Worm (Caenorhabditis elegans) whole organism, L3 larva: ENCODE measurements around the gene nhr-253.

Experiments used
- daf-12 ChIP-seq: fragments of 150-350 bp; optimal IDR thresholded peaks from 2 replicates; lab custom pipeline; 2014; ENCODE audit warnings: missing biosample characterization, missing genetic modification reagents, missing genetic modification characterization
- snpc-4 ChIP-seq: fragments of 150-350 bp; optimal IDR thresholded peaks from 2 replicates; lab custom pipeline; 2014; ENCODE audit warnings: missing biosample characterization, missing genetic modification characterization
- zag-1 ChIP-seq: fragments of 150-350 bp; optimal IDR thresholded peaks from 2 replicates; lab custom pipeline; 2014; ENCODE audit warnings: missing biosample characterization, missing genetic modification characterization

DNA sequence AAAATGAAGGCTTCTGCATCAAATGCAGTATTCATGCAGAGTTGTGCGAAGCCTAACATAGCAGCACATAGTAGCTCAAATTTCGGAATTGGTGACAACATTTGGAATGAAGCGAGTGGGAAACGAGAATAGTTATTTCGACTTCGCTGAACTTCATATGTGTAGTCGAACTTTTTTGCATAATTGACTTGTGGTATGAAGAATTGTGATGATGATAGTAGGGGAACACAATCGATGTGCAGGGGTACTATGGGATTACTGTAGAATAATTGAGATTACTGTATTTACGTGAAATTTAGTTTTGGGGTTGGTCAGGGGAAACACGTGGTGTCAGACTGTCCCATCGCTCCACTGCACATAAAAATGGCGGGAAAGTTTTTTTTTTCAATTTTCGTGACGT is 44.5 kb downstream of the nhr-253 start, which contains the start of gene B0554.7:
- TF ChIP-seq zag-1 (tag; lab: Kevin White, UChicago), result no peak
- no peak for TF ChIP-seq snpc-4 (tag; lab: Kevin White, UChicago)
- no peak for TF ChIP-seq daf-12 (tag; lab: Kevin White, UChicago)
